Worm (Caenorhabditis elegans) whole organism, mixed stage, embryonic: ENCODE data around the gene F41G3.5.

Source experiments
- elt-3 ChIP-seq: fragments of 150-350 bp; optimal IDR thresholded peaks from 2 replicates; lab custom pipeline; 2014; ENCODE audit warnings: missing biosample characterization, missing genetic modification characterization
- lin-32 ChIP-seq: fragments of 200-800 bp; sonication (Bioruptor generic); optimal IDR thresholded peaks from 2 replicates; lab custom pipeline; 2018; ENCODE audit warnings: mild to moderate bottlenecking, missing genetic modification characterization, missing compliant biosample characterization
- nhr-28 ChIP-seq: fragments of 150-350 bp; optimal IDR thresholded peaks from 2 replicates; lab custom pipeline; 2014; ENCODE audit warnings: missing biosample characterization, missing genetic modification characterization
- pha-4 ChIP-seq: fragments of 150-350 bp; optimal IDR thresholded peaks from 2 replicates; lab custom pipeline; 2018; ENCODE audit warnings: missing biosample characterization, missing genetic modification reagents, missing genetic modification characterization
- snpc-4 ChIP-seq: fragments of 150-350 bp; optimal IDR thresholded peaks from 2 replicates; lab custom pipeline; 2014; ENCODE audit warnings: missing biosample characterization, missing genetic modification characterization
- unc-62 ChIP-seq: fragments of 150-350 bp; optimal IDR thresholded peaks from 2 replicates; lab custom pipeline; 2014; ENCODE audit warnings: missing biosample characterization, missing genetic modification reagents, missing genetic modification characterization

DNA sequence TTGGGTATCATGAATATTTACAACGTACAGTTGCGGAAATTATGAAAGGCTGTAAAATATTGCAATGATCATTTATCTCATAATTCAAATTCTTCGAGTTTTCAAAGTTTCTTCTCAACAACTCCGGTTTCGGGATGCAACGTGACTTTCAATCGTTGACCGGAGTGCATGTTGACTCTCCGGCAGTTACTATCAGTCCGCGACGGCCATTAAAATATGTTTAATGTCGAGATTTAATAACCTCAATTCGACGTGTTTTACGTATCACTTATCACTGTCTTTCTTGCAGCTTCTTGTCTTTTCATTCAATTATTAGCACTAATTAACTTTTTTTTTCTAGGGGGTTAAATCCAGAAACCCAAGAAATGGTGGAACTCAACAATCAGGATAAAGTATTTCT lies 28.3 kb upstream of the F41G3.5 start, which contains the start of gene tsp-10:
- TF ChIP-seq snpc-4 (tag; lab: Kevin White, UChicago): no peak
- no peak for TF ChIP-seq unc-62 (GFP tag; lab: Kevin White, UChicago)
- no peak for TF ChIP-seq elt-3 (tag; lab: Kevin White, UChicago)
- no peak for TF ChIP-seq nhr-28 (tag; lab: Kevin White, UChicago)
- no peak for TF ChIP-seq lin-32
- no peak for TF ChIP-seq pha-4 (tag; lab: Kevin White, UChicago)
